Worm (Caenorhabditis elegans) whole organism, young adult: ENCODE measurements around the gene cest-17.
A peak's percentile ranks its signal among the peaks of the same experiment; 100 is the strongest.

ENCODE experiments used
- D2030.7 ChIP-seq: fragments of 200-800 bp; sonication (Bioruptor generic); IDR thresholded peaks from 2 replicates; pipeline ENCODE4 v1.3.6; 2022; ENCODE audit warnings: missing genetic modification reagents, missing genetic modification characterization, missing compliant biosample characterization
- F10E7.11 ChIP-seq: sonication (generic microtip); optimal IDR thresholded peaks from 2 replicates; lab custom pipeline; 2017; ENCODE audit warnings: mild to moderate bottlenecking, missing genetic modification characterization, moderate library complexity, missing compliant biosample characterization
- F37B4.10 ChIP-seq: fragments of 200-800 bp; sonication (Bioruptor generic); IDR thresholded peaks from 2 replicates; pipeline ENCODE4 v1.3.6; 2022; ENCODE audit warnings: missing genetic modification characterization, missing compliant biosample characterization
- F57C9.4 ChIP-seq: sonication (generic microtip); optimal IDR thresholded peaks from 2 replicates; lab custom pipeline; 2017; ENCODE audit warnings: mild to moderate bottlenecking, missing genetic modification characterization, missing compliant biosample characterization
- K12H6.12 ChIP-seq: fragments of 200-800 bp; sonication (Bioruptor generic); optimal IDR thresholded peaks from 2 replicates; lab custom pipeline; 2018; ENCODE audit warnings: mild to moderate bottlenecking, missing genetic modification characterization, missing compliant biosample characterization
- T07F8.4 ChIP-seq: sonication (generic microtip); optimal IDR thresholded peaks from 2 replicates; lab custom pipeline; 2016; ENCODE audit warnings: mild to moderate bottlenecking, missing genetic modification characterization, moderate library complexity, missing compliant biosample characterization
- Y53F4B.3 ChIP-seq: fragments of 200-800 bp; sonication (Bioruptor generic); IDR thresholded peaks from 2 replicates; pipeline ENCODE4 v1.3.6; 2022; ENCODE audit warnings: missing genetic modification reagents, missing genetic modification characterization, missing compliant biosample characterization
- aptf-2 ChIP-seq: fragments of 200-800 bp; sonication (Bioruptor generic); conservative IDR thresholded peaks from 2 replicates; pipeline ENCODE4 v1.3.6; 2022; ENCODE audit warnings: missing genetic modification reagents, missing genetic modification characterization, missing compliant biosample characterization
- atf-7 ChIP-seq: sonication (generic microtip); optimal IDR thresholded peaks from 2 replicates; lab custom pipeline; 2017; ENCODE audit warnings: mild to moderate bottlenecking, missing genetic modification characterization, missing compliant biosample characterization
- attf-3 ChIP-seq: fragments of 200-800 bp; sonication (Bioruptor generic); conservative IDR thresholded peaks from 2 replicates; pipeline ENCODE4 v1.3.6; 2022; ENCODE audit warnings: missing genetic modification reagents, missing genetic modification characterization, missing compliant biosample characterization
- attf-5 ChIP-seq: fragments of 200-800 bp; sonication (Bioruptor generic); optimal IDR thresholded peaks from 2 replicates; lab custom pipeline; 2018; ENCODE audit warnings: mild to moderate bottlenecking, missing genetic modification characterization, missing compliant biosample characterization
- cebp-1 ChIP-seq, 2 experiments: fragments of 200-800 bp in 1 of 2; sonication (Bioruptor generic) in 1 of 2; sonication (generic microtip) in 1 of 2; IDR thresholded peaks in 1 of 2; optimal IDR thresholded peaks in 1 of 2; 2 replicates each; pipeline versions ENCODE4 v1.3.6 to Lab custom; 2017 to 2022; ENCODE audit warnings: missing compliant biosample characterization in 2 of 2, missing genetic modification characterization in 2 of 2, mild to moderate bottlenecking in 1 of 2, missing genetic modification reagents in 1 of 2, moderate library complexity in 1 of 2
- ceh-27 ChIP-seq: fragments of 200-800 bp; sonication (Bioruptor generic); optimal IDR thresholded peaks from 2 replicates; lab custom pipeline; 2018; ENCODE audit warnings: mild to moderate bottlenecking, missing genetic modification characterization, moderate library complexity, missing compliant biosample characterization
- ceh-58 ChIP-seq: fragments of 200-800 bp; sonication (Bioruptor generic); IDR thresholded peaks from 2 replicates; pipeline ENCODE4 v1.3.6; 2022; ENCODE audit warnings: missing genetic modification characterization, missing compliant biosample characterization
- dox-1 ChIP-seq: fragments of 200-800 bp; sonication (Bioruptor generic); IDR thresholded peaks from 2 replicates; pipeline ENCODE4 v1.3.6; 2022; ENCODE audit warnings: missing genetic modification reagents, missing genetic modification characterization, missing compliant biosample characterization
- efl-1 ChIP-seq: fragments of 150-350 bp; optimal IDR thresholded peaks from 2 replicates; lab custom pipeline; 2014; ENCODE audit warnings: missing biosample characterization, missing genetic modification reagents, missing genetic modification characterization
- egl-18 ChIP-seq: fragments of 200-800 bp; sonication (Bioruptor generic); IDR thresholded peaks from 2 replicates; pipeline ENCODE4 v1.3.6; 2022; ENCODE audit warnings: missing genetic modification reagents, missing genetic modification characterization, missing compliant biosample characterization
- ekl-4 ChIP-seq: fragments of 200-800 bp; sonication (Bioruptor generic); IDR thresholded peaks from 2 replicates; pipeline ENCODE4 v1.3.6; 2022; ENCODE audit warnings: missing genetic modification reagents, missing genetic modification characterization, missing compliant biosample characterization
- ets-4 ChIP-seq: fragments of 200-800 bp; sonication (Bioruptor generic); optimal IDR thresholded peaks from 2 replicates; lab custom pipeline; 2018; ENCODE audit warnings: mild to moderate bottlenecking, missing genetic modification characterization, missing compliant biosample characterization
- hrde-1 ChIP-seq: sonication (generic microtip); optimal IDR thresholded peaks from 2 replicates; lab custom pipeline; 2016; ENCODE audit warnings: missing genetic modification characterization, mild to moderate bottlenecking, missing compliant biosample characterization, moderate library complexity, missing genotype, missing genetic modification reagents, borderline replicate concordance
- lag-1 ChIP-seq: fragments of 200-800 bp; sonication (Bioruptor generic); IDR thresholded peaks from 2 replicates; pipeline ENCODE4 v1.3.6; 2022; ENCODE audit warnings: missing genetic modification reagents, missing genetic modification characterization, missing compliant biosample characterization
- let-607 ChIP-seq, 2 experiments: fragments of 200-800 bp in 1 of 2; sonication (Bioruptor generic) in 1 of 2; sonication (generic microtip) in 1 of 2; optimal IDR thresholded peaks; 2 replicates each; lab custom pipeline; 2016 to 2018; ENCODE audit warnings: mild to moderate bottlenecking in 2 of 2, missing compliant biosample characterization in 2 of 2, missing genetic modification characterization in 2 of 2, moderate library complexity in 2 of 2, missing genotype in 1 of 2
- lin-26 ChIP-seq: fragments of 200-800 bp; sonication (Bioruptor generic); IDR thresholded peaks from 2 replicates; pipeline ENCODE4 v1.3.6; 2022; ENCODE audit warnings: missing genetic modification reagents, missing genetic modification characterization, missing compliant biosample characterization
- madf-8 ChIP-seq: fragments of 200-800 bp; sonication (Bioruptor generic); conservative IDR thresholded peaks from 2 replicates; pipeline ENCODE4 v1.3.6; 2022; ENCODE audit warnings: missing genetic modification reagents, missing genetic modification characterization, missing compliant biosample characterization
- mel-28 ChIP-seq: sonication (generic microtip); optimal IDR thresholded peaks from 2 replicates; lab custom pipeline; 2016; ENCODE audit warnings: borderline replicate concordance, mild to moderate bottlenecking, missing genetic modification characterization, missing compliant biosample characterization
- nfya-2 ChIP-seq: fragments of 200-800 bp; sonication (Bioruptor generic); IDR thresholded peaks from 2 replicates; pipeline ENCODE4 v1.3.6; 2022; ENCODE audit warnings: missing genetic modification reagents, missing genetic modification characterization, missing compliant biosample characterization
- nhr-120 ChIP-seq: fragments of 200-800 bp; sonication (Bioruptor generic); IDR thresholded peaks from 2 replicates; pipeline ENCODE4 v1.3.6; 2022; ENCODE audit warnings: missing genetic modification characterization, missing compliant biosample characterization
- nhr-179 ChIP-seq: sonication (generic microtip); optimal IDR thresholded peaks from 2 replicates; lab custom pipeline; 2016; ENCODE audit warnings: mild to moderate bottlenecking, missing genetic modification characterization, missing compliant biosample characterization
- nhr-80 ChIP-seq: sonication (generic microtip); optimal IDR thresholded peaks from 2 replicates; lab custom pipeline; 2016; ENCODE audit warnings: missing genetic modification characterization, missing compliant biosample characterization
- rcor-1 ChIP-seq: fragments of 200-800 bp; sonication (Bioruptor generic); IDR thresholded peaks from 2 replicates; pipeline ENCODE4 v1.3.6; 2022; ENCODE audit warnings: missing genetic modification reagents, missing genetic modification characterization, missing compliant biosample characterization
- snpc-3.4 ChIP-seq: sonication (generic microtip); optimal IDR thresholded peaks from 2 replicates; lab custom pipeline; 2017; ENCODE audit warnings: missing genetic modification characterization, mild to moderate bottlenecking, missing compliant biosample characterization, antibody characterized with exemption, moderate library complexity, missing genotype, missing genetic modification reagents
- snpc-4 ChIP-seq, 5 experiments: fragments of 150-350 bp in 1 of 5; sonication (generic microtip) in 4 of 5; optimal IDR thresholded peaks; 2 replicates each; lab custom pipeline; 2014 to 2018; ENCODE audit warnings: missing genetic modification characterization in 5 of 5, missing biosample characterization in 3 of 5, antibody characterized with exemption in 2 of 5, mild to moderate bottlenecking in 2 of 5, missing compliant biosample characterization in 2 of 5, missing genotype in 2 of 5, moderate library complexity in 2 of 5, missing genetic modification reagents in 1 of 5
- somi-1 ChIP-seq: fragments of 200-800 bp; sonication (Bioruptor generic); optimal IDR thresholded peaks from 2 replicates; lab custom pipeline; 2018; ENCODE audit warnings: mild to moderate bottlenecking, missing genetic modification characterization, missing compliant biosample characterization
- tbp1 ChIP-seq: fragments of 200-800 bp; sonication (Bioruptor generic); optimal IDR thresholded peaks from 2 replicates; lab custom pipeline; 2018; ENCODE audit warnings: mild to moderate bottlenecking, missing genetic modification characterization, missing compliant biosample characterization
- zfh-2 ChIP-seq: fragments of 200-800 bp; sonication (Bioruptor generic); conservative IDR thresholded peaks from 2 replicates; pipeline ENCODE4 v1.3.6; 2022; ENCODE audit warnings: missing genetic modification reagents, missing genetic modification characterization, missing compliant biosample characterization
- ztf-3 ChIP-seq: fragments of 200-800 bp; sonication (Bioruptor generic); optimal IDR thresholded peaks from 2 replicates; lab custom pipeline; 2018; ENCODE audit warnings: mild to moderate bottlenecking, missing genetic modification characterization, missing compliant biosample characterization
- ztf-6 ChIP-seq: fragments of 200-800 bp; sonication (Bioruptor generic); IDR thresholded peaks from 2 replicates; pipeline ENCODE4 v1.3.6; 2022; ENCODE audit warnings: missing genetic modification reagents, missing genetic modification characterization, missing compliant biosample characterization

The cest-17 gene

DNA sequence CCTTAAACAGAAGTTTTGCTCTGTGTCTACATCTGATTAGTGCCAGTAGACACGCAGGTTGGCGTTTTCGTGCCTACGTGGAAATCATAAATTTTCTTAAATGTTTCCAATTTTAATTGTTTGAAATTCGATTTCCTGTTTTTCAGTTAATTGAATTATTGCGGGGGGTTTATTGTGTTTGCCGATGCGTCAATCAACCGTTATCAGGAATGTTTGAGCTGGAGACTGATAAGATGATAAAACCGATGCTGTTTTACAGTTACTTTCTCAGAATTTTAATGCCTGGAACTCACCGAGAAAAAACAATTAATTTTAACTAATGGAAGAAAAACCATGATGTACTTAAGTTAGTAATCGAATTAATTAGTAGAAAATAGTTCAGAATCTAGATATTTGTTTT, 14.0 kb downstream of the cest-17 start:
- TF ChIP-seq snpc-4 (GFP tag; optimal IDR thresholded peaks at IDR 0.05; lab: Kevin White, UChicago) (no peak), snpc-4 (tag; optimal IDR thresholded peaks at IDR 0.05; lab: Kevin White, UChicago) (peak in 1 of 4 experiments; percentile 11), ztf-6 (no peak)

- no peak for TF ChIP-seq zfh-2
- no peak for TF ChIP-seq K12H6.12
- TF ChIP-seq nhr-80 (tag; lab: Kevin White, UChicago), result peak; percentile 92
- TF ChIP-seq let-607 (tag; optimal IDR thresholded peaks at IDR 0.05; lab: Kevin White, UChicago), result peak; percentile 13 to 74
- no peak for TF ChIP-seq nhr-120 (GFP tag; lab: Robert Waterston, UW)
- no peak for TF ChIP-seq snpc-3.4 (tag; lab: Kevin White, UChicago)
- TF ChIP-seq atf-7, result peak; percentile 49
- no peak for TF ChIP-seq nfya-2 (GFP tag; lab: Robert Waterston, UW)
- no peak for TF ChIP-seq snpc-4 (GFP tag; optimal IDR thresholded peaks at IDR 0.05; lab: Kevin White, UChicago)
- TF ChIP-seq snpc-4 (tag; optimal IDR thresholded peaks at IDR 0.05; lab: Kevin White, UChicago), result peak in 1 of 4 experiments; percentile 20
- no peak for TF ChIP-seq rcor-1 (GFP tag; lab: Robert Waterston, UW)
- TF ChIP-seq aptf-2 (GFP tag; lab: Robert Waterston, UW), result no peak
- TF ChIP-seq mel-28 (tag; lab: Kevin White, UChicago), result no peak
- TF ChIP-seq somi-1 (GFP tag; lab: Kevin White, UChicago), result no peak
- TF ChIP-seq Y53F4B.3, result no peak
- TF ChIP-seq dox-1 (GFP tag; lab: Robert Waterston, UW), result peak; percentile 35; the same call in 1 of the 2 replicates
- no peak for TF ChIP-seq F37B4.10
- no peak for TF ChIP-seq lin-26 (GFP tag; lab: Robert Waterston, UW)
- no peak for TF ChIP-seq cebp-1 (GFP tag; IDR thresholded peaks at IDR 0.05; lab: Robert Waterston, UW)
- peak; percentile 15 for TF ChIP-seq cebp-1 (tag; optimal IDR thresholded peaks at IDR 0.05; lab: Kevin White, UChicago)
- no peak for TF ChIP-seq T07F8.4 (tag; lab: Kevin White, UChicago)
- no peak for TF ChIP-seq attf-5 (GFP tag; lab: Kevin White, UChicago)
- TF ChIP-seq ekl-4 (GFP tag; lab: Robert Waterston, UW), result no peak
- peak; percentile 5 for TF ChIP-seq ets-4
- TF ChIP-seq ceh-27, result peak; percentile 35
- TF ChIP-seq D2030.7 (GFP tag; lab: Robert Waterston, UW), result no peak
Measured at ce11 chrV:8217661-8218265, 14.6 kb downstream of the cest-17 start, which contains the start of gene K07C11.8. Gene K07C11.8 (minus strand): TSS chrV:8217884.

ce11 chrV:8219550-8219949, 16.4 kb downstream of the cest-17 start:
- no peak for TF ChIP-seq hrde-1

- peak; percentile 36 for TF ChIP-seq efl-1
- no peak for TF ChIP-seq lag-1 (GFP tag; lab: Robert Waterston, UW)
- no peak for TF ChIP-seq tbp1 (GFP tag; lab: Kevin White, UChicago)
- TF ChIP-seq attf-3 (GFP tag; lab: Robert Waterston, UW), result peak; percentile 94
- TF ChIP-seq ceh-58, result no peak
- TF ChIP-seq ceh-27, result no peak
- TF ChIP-seq madf-8, result no peak
- TF ChIP-seq nhr-179 (tag; lab: Kevin White, UChicago), result no peak
- TF ChIP-seq ets-4, result no peak
- TF ChIP-seq F10E7.11 (tag; lab: Kevin White, UChicago), result no peak
- TF ChIP-seq F57C9.4 (tag; lab: Kevin White, UChicago), result no peak
- peak; percentile 11 for TF ChIP-seq snpc-4 (GFP tag; optimal IDR thresholded peaks at IDR 0.05; lab: Kevin White, UChicago)
- TF ChIP-seq snpc-4 (tag; optimal IDR thresholded peaks at IDR 0.05; lab: Kevin White, UChicago), result peak in 1 of 4 experiments; percentile 30
- no peak for TF ChIP-seq ztf-3 (GFP tag; lab: Kevin White, UChicago)
- no peak for TF ChIP-seq egl-18
Measured at ce11 chrV:8221083-8221538, 18.0 kb downstream of the cest-17 start, which contains the start of the genes cogc-6 and air-1. Gene cogc-6 (minus strand): TSS chrV:8221316. Gene air-1 (plus strand): TSS chrV:8221488.
